Worm (Caenorhabditis elegans) whole organism, L4/young adult: Measurements from ENCODE around the gene nspc-16.

ENCODE experiments used
- W03F9.2 ChIP-seq: fragments of 150-350 bp; optimal IDR thresholded peaks from 2 replicates; lab custom pipeline; 2014; ENCODE audit warnings: missing biosample characterization, missing genetic modification characterization
- dao-5 ChIP-seq: sonication (generic microtip); optimal IDR thresholded peaks from 2 replicates; lab custom pipeline; 2016; ENCODE audit warnings: missing genotype, missing genetic modification characterization, moderate library complexity, missing compliant biosample characterization
- him-1 ChIP-seq: sonication (generic microtip); optimal IDR thresholded peaks from 2 replicates; lab custom pipeline; 2016; ENCODE audit warnings: missing genotype, missing genetic modification reagents, missing genetic modification characterization, missing compliant biosample characterization

ce11 chrX:14568258-14568763 is 44.9 kb downstream of the nspc-16 start:
- TF ChIP-seq W03F9.2 (tag; lab: Kevin White, UChicago) (no peak), him-1 (tag; lab: Kevin White, UChicago) (no peak), dao-5 (no peak)
